Fruit fly (Drosophila melanogaster): ENCODE measurements around the gene crp.

crp gene

dm6 chr2L:16307026-16307703, 19.6 kb upstream of the crp start, which contains the start of the genes CG5861 and Syx5 (continued):
- TF ChIP-seq CG14441 (GFP tag; IDR thresholded peaks at IDR 0.05), result peak; percentile 58; the same call in 1 of the 2 replicates
- TF ChIP-seq CG31388 (GFP tag; optimal IDR thresholded peaks at IDR 0.05), result no peak
- no peak for TF ChIP-seq CG1602 (GFP tag; optimal IDR thresholded peaks at IDR 0.05)
- no peak for TF ChIP-seq slou (GFP tag; optimal IDR thresholded peaks at IDR 0.05)
- TF ChIP-seq CG5245 (GFP tag; optimal IDR thresholded peaks at IDR 0.05), result no peak
- no peak for TF ChIP-seq Abd-B (GFP tag; optimal IDR thresholded peaks at IDR 0.05)
- no peak for TF ChIP-seq Tbp (GFP tag; optimal IDR thresholded peaks at IDR 0.05)
- TF ChIP-seq CG2678 (tag; optimal IDR thresholded peaks at IDR 0.05), result peak; percentile 74
- peak; percentile 57 for TF ChIP-seq PHDP (tag; optimal IDR thresholded peaks at IDR 0.05)
- no peak for TF ChIP-seq Deaf1 (tag; optimal IDR thresholded peaks at IDR 0.05)
- peak; percentile 63 for TF ChIP-seq CG2120 (GFP tag; optimal IDR thresholded peaks at IDR 0.05)
- peak; percentile 74 for TF ChIP-seq grau (tag; optimal IDR thresholded peaks at IDR 0.05)
- no peak for TF ChIP-seq CG10565 (GFP tag; optimal IDR thresholded peaks at IDR 0.05)
- peak; percentile 19 for TF ChIP-seq CG10209 (GFP tag; optimal IDR thresholded peaks at IDR 0.05)
- no peak for TF ChIP-seq Atf3 (GFP tag; optimal IDR thresholded peaks at IDR 0.05)
- peak; percentile 37; the same call in 1 of the 3 replicates for TF ChIP-seq Aef1 (GFP tag; IDR thresholded peaks at IDR 0.05)
- 0 out of 2 replicates have a peak, but pooled peaks have one; percentile 27 for TF ChIP-seq cas (GFP tag; IDR thresholded peaks at IDR 0.05)
- no peak for TF ChIP-seq fru (optimal IDR thresholded peaks at IDR 0.05)
- TF ChIP-seq dati (GFP tag; IDR thresholded peaks at IDR 0.05), result no peak
- TF ChIP-seq ranshi (GFP tag; IDR thresholded peaks at IDR 0.05), result peak; percentile 52; the same call in 1 of the 2 replicates
- TF ChIP-seq ab (GFP tag; optimal IDR thresholded peaks at IDR 0.05), result no peak
- TF ChIP-seq sr (GFP tag; IDR thresholded peaks at IDR 0.05), result no peak
- TF ChIP-seq ssp (GFP tag; IDR thresholded peaks at IDR 0.05), result 0 out of 2 replicates have a peak, but pooled peaks have one; percentile 28
- peak; percentile 77 for TF ChIP-seq CG30020 (tag; optimal IDR thresholded peaks at IDR 0.05)
- TF ChIP-seq crc (GFP tag; optimal IDR thresholded peaks at IDR 0.05), result no peak
- TF ChIP-seq Mrtf (GFP tag; IDR thresholded peaks at IDR 0.05), result no peak
- TF ChIP-seq CG13775 (GFP tag; optimal IDR thresholded peaks at IDR 0.05), result peak; percentile 64
- peak; percentile 88 for TF ChIP-seq CG14860 (GFP tag; IDR thresholded peaks at IDR 0.05; ENCODE audit: partially characterized antibody)
- TF ChIP-seq CG4707 (GFP tag; optimal IDR thresholded peaks at IDR 0.05), result no peak
- TF ChIP-seq CG9797 (GFP tag; optimal IDR thresholded peaks at IDR 0.05), result peak; percentile 47
- TF ChIP-seq corto (GFP tag; optimal IDR thresholded peaks at IDR 0.05), result no peak
- peak in 1 of 2 experiments; percentile 43 for TF ChIP-seq insv (GFP tag; optimal IDR thresholded peaks at IDR 0.05)
- TF ChIP-seq twi (tag; optimal IDR thresholded peaks at IDR 0.05), result peak; percentile 54
- peak; percentile 17 for TF ChIP-seq CG7987 (GFP tag; optimal IDR thresholded peaks at IDR 0.05)
- no peak for TF ChIP-seq CG1024 (GFP tag; IDR thresholded peaks at IDR 0.05)
- TF ChIP-seq CG11456 (GFP tag; IDR thresholded peaks at IDR 0.05), result peak; percentile 70; the same call in 2 of the 3 replicates
- no peak for TF ChIP-seq fd64A (GFP tag; optimal IDR thresholded peaks at IDR 0.05)
- no peak for TF ChIP-seq pho (GFP tag; optimal IDR thresholded peaks at IDR 0.05)
- TF ChIP-seq HHEX (GFP tag; optimal IDR thresholded peaks at IDR 0.05), result no peak
- TF ChIP-seq Hmr (GFP tag; optimal IDR thresholded peaks at IDR 0.05), result no peak
- TF ChIP-seq fu2 (GFP tag; optimal IDR thresholded peaks at IDR 0.05), result no peak
- no peak for TF ChIP-seq Usf (GFP tag; optimal IDR thresholded peaks at IDR 0.05)
- peak; percentile 77 for TF ChIP-seq nerfin-2 (GFP tag; IDR thresholded peaks at IDR 0.05; ENCODE audit: partially characterized antibody)
- peak; percentile 69; the same call in 1 of the 2 replicates for TF ChIP-seq CG42726 (GFP tag; IDR thresholded peaks at IDR 0.05; ENCODE audit: partially characterized antibody)
- peak; percentile 18 for TF ChIP-seq CG2202 (tag; optimal IDR thresholded peaks at IDR 0.05)
- TF ChIP-seq esg (GFP tag; conservative IDR thresholded peaks at IDR 0.05), result peak; percentile 44; the same call in 1 of the 2 replicates
- TF ChIP-seq gsb (GFP tag; IDR thresholded peaks at IDR 0.05), result no peak
- TF ChIP-seq gem (tag; optimal IDR thresholded peaks at IDR 0.05), result peak; percentile 76
- no peak for TF ChIP-seq chn (GFP tag; optimal IDR thresholded peaks at IDR 0.05)
- TF ChIP-seq zen (tag; optimal IDR thresholded peaks at IDR 0.05), result peak; percentile 73

All from whole organism, embryonic.